Fruit fly (Drosophila melanogaster) whole organism, prepupa: ENCODE data around the gene Rab14.

ENCODE experiments used
- Blimp-1 ChIP-seq: fragments of 200-800 bp; sonication (Bioruptor generic); optimal IDR thresholded peaks from 3 replicates; lab custom pipeline; 2017; ENCODE audit warnings: missing biosample characterization, missing genetic modification characterization, mild to moderate bottlenecking, moderate library complexity, missing genetic modification reagents
- CG10631 ChIP-seq: fragments of 200-800 bp; sonication (Bioruptor generic); optimal IDR thresholded peaks from 2 replicates; lab custom pipeline; 2016; ENCODE audit warnings: missing biosample characterization, missing genetic modification characterization
- CG10669 ChIP-seq: fragments of 200-800 bp; sonication (Bioruptor generic); optimal IDR thresholded peaks from 3 replicates; lab custom pipeline; 2018; ENCODE audit warnings: missing biosample characterization, mild to moderate bottlenecking, missing genetic modification characterization, moderate library complexity
- CG11902 ChIP-seq: fragments of 200-800 bp; sonication (Bioruptor generic); optimal IDR thresholded peaks from 3 replicates; lab custom pipeline; 2016; ENCODE audit warnings: missing biosample characterization, missing genetic modification characterization
- CG15336 ChIP-seq: fragments of 200-800 bp; sonication (Bioruptor generic); IDR thresholded peaks from 2 replicates; pipeline ENCODE4 v1.3.6; 2022; ENCODE audit warnings: missing biosample characterization, missing genetic modification characterization
- CG1621 ChIP-seq: fragments of 200-800 bp; sonication (Bioruptor generic); optimal IDR thresholded peaks from 3 replicates; lab custom pipeline; 2018; ENCODE audit warnings: missing biosample characterization, mild to moderate bottlenecking, missing genetic modification characterization
- CG16779 ChIP-seq: fragments of 200-800 bp; sonication (Bioruptor generic); optimal IDR thresholded peaks from 3 replicates; lab custom pipeline; 2017; ENCODE audit warnings: missing biosample characterization, mild to moderate bottlenecking, missing genetic modification characterization
- CG3032 ChIP-seq: fragments of 200-800 bp; optimal IDR thresholded peaks from 2 replicates; lab custom pipeline; 2019; ENCODE audit warnings: missing biosample characterization, mild to moderate bottlenecking, missing genetic modification characterization, moderate library complexity
- CG31627 ChIP-seq: fragments of 200-800 bp; sonication (Bioruptor generic); optimal IDR thresholded peaks from 3 replicates; lab custom pipeline; 2016; ENCODE audit warnings: missing biosample characterization, missing genetic modification characterization
- CG32006 ChIP-seq: fragments of 200-800 bp; sonication (Bioruptor generic); optimal IDR thresholded peaks from 3 replicates; lab custom pipeline; 2017; ENCODE audit warnings: missing biosample characterization, mild to moderate bottlenecking, missing genetic modification characterization
- CG3919 ChIP-seq: fragments of 200-800 bp; sonication (Bioruptor generic); optimal IDR thresholded peaks from 3 replicates; lab custom pipeline; 2016; ENCODE audit warnings: missing biosample characterization, missing genetic modification characterization
- CG4318 ChIP-seq: fragments of 200-800 bp; sonication (Bioruptor generic); optimal IDR thresholded peaks from 3 replicates; lab custom pipeline; 2017; ENCODE audit warnings: missing biosample characterization, mild to moderate bottlenecking, missing genetic modification characterization
- CG6276 ChIP-seq: fragments of 200-800 bp; sonication (Bioruptor generic); optimal IDR thresholded peaks from 2 replicates; lab custom pipeline; 2017; ENCODE audit warnings: missing biosample characterization, mild to moderate bottlenecking, missing genetic modification characterization
- CG6808 ChIP-seq: fragments of 200-800 bp; sonication (Bioruptor generic); optimal IDR thresholded peaks from 3 replicates; lab custom pipeline; 2017; ENCODE audit warnings: missing biosample characterization, missing genetic modification characterization, mild to moderate bottlenecking, moderate library complexity, missing genetic modification reagents
- CG7368 ChIP-seq: fragments of 200-800 bp; sonication (Bioruptor generic); optimal IDR thresholded peaks from 3 replicates; lab custom pipeline; 2016; ENCODE audit warnings: missing biosample characterization, missing genetic modification characterization
- CG8119 ChIP-seq: fragments of 200-800 bp; sonication (Bioruptor generic); IDR thresholded peaks from 3 replicates; pipeline ENCODE4 v1.3.6; 2022; ENCODE audit warnings: missing biosample characterization, missing genetic modification characterization
- CG8319 ChIP-seq: fragments of 200-800 bp; sonication (Bioruptor generic); optimal IDR thresholded peaks from 3 replicates; lab custom pipeline; 2016; ENCODE audit warnings: missing biosample characterization, missing genetic modification characterization
- Eip78C ChIP-seq: fragments of 200-800 bp; sonication (Bioruptor generic); peaks from one replicate; lab custom pipeline; 2016; ENCODE audit warnings: missing biosample characterization, missing genetic modification characterization
- Ets21C ChIP-seq: fragments of 200-800 bp; sonication (Bioruptor generic); optimal IDR thresholded peaks from 3 replicates; lab custom pipeline; 2016; ENCODE audit warnings: missing biosample characterization, missing genetic modification characterization
- Ets96B ChIP-seq: fragments of 200-800 bp; optimal IDR thresholded peaks from 2 replicates; lab custom pipeline; 2019; ENCODE audit warnings: missing biosample characterization, mild to moderate bottlenecking, missing genetic modification characterization, moderate library complexity
- Gug ChIP-seq: fragments of 200-800 bp; sonication (Bioruptor generic); IDR thresholded peaks from 2 replicates; pipeline ENCODE4 v1.3.6; 2022; ENCODE audit warnings: missing biosample characterization, missing genetic modification characterization
- Hr38 ChIP-seq: sonication (Bioruptor generic); optimal IDR thresholded peaks from 2 replicates; lab custom pipeline; 2016; ENCODE audit warnings: missing biosample characterization, missing genetic modification characterization
- Hr39 ChIP-seq: fragments of 200-800 bp; sonication (Bioruptor generic); optimal IDR thresholded peaks from 2 replicates; lab custom pipeline; 2016; ENCODE audit warnings: missing biosample characterization, missing genetic modification characterization
- Hr4 ChIP-seq: fragments of 200-800 bp; sonication (Bioruptor generic); optimal IDR thresholded peaks from 3 replicates; lab custom pipeline; 2016; ENCODE audit warnings: missing biosample characterization, missing genetic modification characterization
- Lpt ChIP-seq: fragments of 200-800 bp; sonication (Bioruptor generic); optimal IDR thresholded peaks from 3 replicates; lab custom pipeline; 2016; ENCODE audit warnings: missing biosample characterization, missing genetic modification characterization
- OdsH ChIP-seq: fragments of 200-800 bp; sonication (Bioruptor generic); optimal IDR thresholded peaks from 3 replicates; lab custom pipeline; 2016; ENCODE audit warnings: missing biosample characterization, missing genetic modification characterization
- Smox ChIP-seq: fragments of 200-800 bp; sonication (Bioruptor generic); optimal IDR thresholded peaks from 3 replicates; lab custom pipeline; 2016; ENCODE audit warnings: missing biosample characterization, missing genetic modification characterization
- Sox102F ChIP-seq: fragments of 200-800 bp; sonication (Bioruptor generic); optimal IDR thresholded peaks from 2 replicates; lab custom pipeline; 2016; ENCODE audit warnings: missing biosample characterization, mild to moderate bottlenecking, missing genetic modification characterization
- Sox14 ChIP-seq: fragments of 200-800 bp; sonication (Bioruptor generic); optimal IDR thresholded peaks from 3 replicates; lab custom pipeline; 2016; ENCODE audit warnings: missing biosample characterization, missing genetic modification characterization
- Sox15 ChIP-seq: fragments of 200-800 bp; sonication (Bioruptor generic); optimal IDR thresholded peaks from 3 replicates; lab custom pipeline; 2016; ENCODE audit warnings: missing biosample characterization, missing genetic modification characterization
- achi ChIP-seq: fragments of 200-800 bp; sonication (Bioruptor generic); optimal IDR thresholded peaks from 3 replicates; lab custom pipeline; 2016; ENCODE audit warnings: missing biosample characterization, missing genetic modification characterization
- acj6 ChIP-seq: fragments of 200-800 bp; sonication (Bioruptor generic); optimal IDR thresholded peaks from 3 replicates; lab custom pipeline; 2016; ENCODE audit warnings: missing biosample characterization, missing genetic modification characterization
- dsx ChIP-seq: fragments of 200-800 bp; optimal IDR thresholded peaks from 3 replicates; lab custom pipeline; 2019; ENCODE audit warnings: missing biosample characterization, mild to moderate bottlenecking, missing genetic modification characterization, moderate library complexity; ENCODE audit not compliant: poor library complexity, severe bottlenecking
- eg ChIP-seq: fragments of 200-800 bp; sonication (Bioruptor generic); IDR thresholded peaks from 3 replicates; pipeline ENCODE4 v1.3.6; 2022; ENCODE audit warnings: missing biosample characterization, missing genetic modification characterization
- esn ChIP-seq: fragments of 200-800 bp; sonication (Bioruptor generic); optimal IDR thresholded peaks from 2 replicates; lab custom pipeline; 2016; ENCODE audit warnings: missing biosample characterization, mild to moderate bottlenecking, missing genetic modification characterization, moderate library complexity
- fd59A ChIP-seq: fragments of 200-800 bp; sonication (Bioruptor generic); optimal IDR thresholded peaks from 2 replicates; lab custom pipeline; 2017; ENCODE audit warnings: missing biosample characterization, mild to moderate bottlenecking, missing genetic modification characterization, missing genetic modification reagents
- fd85E ChIP-seq: fragments of 200-800 bp; sonication (Bioruptor generic); optimal IDR thresholded peaks from 3 replicates; lab custom pipeline; 2016; ENCODE audit warnings: missing biosample characterization, missing genetic modification characterization
- fkh ChIP-seq: fragments of 200-800 bp; sonication (Bioruptor generic); optimal IDR thresholded peaks from 3 replicates; lab custom pipeline; 2017; ENCODE audit warnings: missing biosample characterization, mild to moderate bottlenecking, missing genetic modification characterization, moderate library complexity
- net ChIP-seq: fragments of 200-800 bp; sonication (Bioruptor generic); optimal IDR thresholded peaks from 3 replicates; lab custom pipeline; 2016; ENCODE audit warnings: missing biosample characterization, missing genetic modification characterization
- pdm3 ChIP-seq: fragments of 200-800 bp; sonication (Bioruptor generic); optimal IDR thresholded peaks from 3 replicates; lab custom pipeline; 2016; ENCODE audit warnings: missing biosample characterization, missing genetic modification characterization
- salr ChIP-seq, 2 experiments: fragments of 200-800 bp; sonication (Bioruptor generic); optimal IDR thresholded peaks; 3 replicates each; lab custom pipeline; 2016 to 2018; ENCODE audit warnings: missing biosample characterization in 2 of 2, missing genetic modification characterization in 2 of 2, mild to moderate bottlenecking in 1 of 2
- svp ChIP-seq: fragments of 200-800 bp; sonication (Bioruptor generic); peaks from one replicate; lab custom pipeline; 2016; ENCODE audit warnings: missing biosample characterization, missing genetic modification characterization
- topi ChIP-seq: fragments of 200-800 bp; sonication (Bioruptor generic); optimal IDR thresholded peaks from 3 replicates; lab custom pipeline; 2016; ENCODE audit warnings: missing biosample characterization, missing genetic modification characterization

The Rab14 gene

DNA sequence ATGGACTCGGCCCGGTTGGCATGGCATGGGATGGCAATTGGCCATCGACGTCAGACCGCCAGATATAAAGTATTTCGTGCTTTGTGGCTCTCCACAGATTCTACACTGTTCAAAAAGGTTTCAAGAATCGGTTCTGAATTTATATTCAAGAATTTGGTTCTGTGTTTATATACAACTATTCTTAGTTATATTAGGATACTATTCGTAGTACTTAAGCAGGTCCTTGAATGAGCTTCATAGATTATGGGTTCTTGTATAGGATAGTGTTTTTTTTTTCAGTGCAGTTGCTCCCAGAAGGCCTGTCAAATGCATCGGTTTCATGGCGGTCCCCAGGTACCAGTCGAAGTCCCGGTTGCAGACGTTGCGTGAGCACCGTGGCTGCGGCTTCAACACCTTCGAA, 31.6 kb downstream of the Rab14 start (continued):
- peak; percentile 92 for TF ChIP-seq achi
- TF ChIP-seq fd85E (GFP tag; lab: Kevin White, UChicago): peak; percentile 67
- peak; percentile 84 for TF ChIP-seq CG8119 (GFP tag; lab: Robert Waterston, UW)
- peak; percentile 94 for TF ChIP-seq Hr39 (GFP tag; lab: Kevin White, UChicago)
- peak; percentile 72; the same call in 2 of the 3 replicates for TF ChIP-seq eg (GFP tag; lab: Robert Waterston, UW)
- no peak for TF ChIP-seq Hr38 (GFP tag; lab: Kevin White, UChicago)
- peak; percentile 78 for TF ChIP-seq Gug (GFP tag; lab: Robert Waterston, UW)
- peak; percentile 95 for TF ChIP-seq CG10631
- peak; percentile 95 for TF ChIP-seq svp (GFP tag; lab: Kevin White, UChicago)
- peak; percentile 94 for TF ChIP-seq Sox14 (GFP tag; lab: Kevin White, UChicago)
- TF ChIP-seq Eip78C (GFP tag; lab: Kevin White, UChicago): peak; percentile 98
- peak; percentile 94 for TF ChIP-seq Smox (GFP tag; lab: Kevin White, UChicago)
- peak; percentile 93 for TF ChIP-seq CG6808
- TF ChIP-seq esn: peak; percentile 97
- peak; percentile 90 for TF ChIP-seq Ets21C (GFP tag; lab: Kevin White, UChicago)
- peak; percentile 92 for TF ChIP-seq pdm3 (GFP tag; lab: Kevin White, UChicago)
- peak; percentile 82 for TF ChIP-seq Blimp-1 (GFP tag; lab: Kevin White, UChicago)
- peak; percentile 77 for TF ChIP-seq Ets96B
- peak; percentile 95 for TF ChIP-seq topi (GFP tag; lab: Kevin White, UChicago)
- peak; percentile 81 for TF ChIP-seq CG32006 (GFP tag; lab: Kevin White, UChicago)
- TF ChIP-seq CG3919 (GFP tag; lab: Kevin White, UChicago): peak; percentile 95
- TF ChIP-seq CG7368 (GFP tag; lab: Kevin White, UChicago): peak; percentile 85
- TF ChIP-seq CG6276 (GFP tag; lab: Kevin White, UChicago): peak; percentile 77
- TF ChIP-seq CG3032 (tag; lab: Kevin White, UChicago): peak; percentile 91
- peak; percentile 93 for TF ChIP-seq acj6 (GFP tag; lab: Kevin White, UChicago)
- peak; percentile 90 for TF ChIP-seq CG10669 (GFP tag; lab: Kevin White, UChicago)
- peak; percentile 84 for TF ChIP-seq CG11902
- peak; percentile 90 for TF ChIP-seq net
- TF ChIP-seq OdsH (GFP tag; lab: Kevin White, UChicago): peak; percentile 92
- TF ChIP-seq Sox15: peak; percentile 82

- TF ChIP-seq Ets96B: no peak
- peak; percentile 59 for TF ChIP-seq CG32006 (GFP tag; lab: Kevin White, UChicago)
- TF ChIP-seq salr (GFP tag; optimal IDR thresholded peaks at IDR 0.05; lab: Kevin White, UChicago): no peak
- no peak for TF ChIP-seq fkh (GFP tag; lab: Kevin White, UChicago)
- no peak for TF ChIP-seq Smox (GFP tag; lab: Kevin White, UChicago)
- TF ChIP-seq fd59A (GFP tag; lab: Kevin White, UChicago): no peak
- no peak for TF ChIP-seq CG7368 (GFP tag; lab: Kevin White, UChicago)
- peak; percentile 12 for TF ChIP-seq achi
- peak; percentile 31 for TF ChIP-seq pdm3 (GFP tag; lab: Kevin White, UChicago)
- peak; percentile 54; the same call in 2 of the 3 replicates for TF ChIP-seq CG8119 (GFP tag; lab: Robert Waterston, UW)
- TF ChIP-seq CG8319: no peak
- no peak for TF ChIP-seq Lpt (GFP tag; lab: Kevin White, UChicago)
- no peak for TF ChIP-seq svp (GFP tag; lab: Kevin White, UChicago)
- no peak for TF ChIP-seq CG6808
- TF ChIP-seq Hr4 (GFP tag; lab: Kevin White, UChicago): peak; percentile 22
- TF ChIP-seq CG15336: peak; percentile 34; the same call in 1 of the 2 replicates
- no peak for TF ChIP-seq Ets21C (GFP tag; lab: Kevin White, UChicago)
- peak; percentile 1 for TF ChIP-seq Hr39 (GFP tag; lab: Kevin White, UChicago)
- TF ChIP-seq Gug (GFP tag; lab: Robert Waterston, UW): 0 out of 2 replicates have a peak, but pooled peaks have one; percentile 16
- no peak for TF ChIP-seq Blimp-1 (GFP tag; lab: Kevin White, UChicago)
- TF ChIP-seq CG4318: peak; percentile 7
- TF ChIP-seq CG31627 (GFP tag; lab: Kevin White, UChicago): peak; percentile 4
- no peak for TF ChIP-seq dsx (GFP tag; lab: Kevin White, UChicago)
- TF ChIP-seq CG1621 (tag; lab: Kevin White, UChicago): no peak
- TF ChIP-seq OdsH (GFP tag; lab: Kevin White, UChicago): peak; percentile 5
- TF ChIP-seq CG16779: no peak
- peak; percentile 21 for TF ChIP-seq Sox102F (GFP tag; lab: Kevin White, UChicago)
- peak; percentile 64 for TF ChIP-seq Eip78C (GFP tag; lab: Kevin White, UChicago)
- TF ChIP-seq CG11902: no peak
- TF ChIP-seq, all 60 proteins: peak for 13
Measured at dm6 chr2L:14388448-14388847, 33.5 kb downstream of the Rab14 start.
